Worm (Caenorhabditis elegans) whole organism, young adult: ENCODE measurements around the gene zfp-1.

Experiments used
- B0261.1 ChIP-seq: sonication (generic microtip); optimal IDR thresholded peaks from 2 replicates; lab custom pipeline; 2016; ENCODE audit warnings: mild to moderate bottlenecking, missing genetic modification characterization, moderate library complexity, missing compliant biosample characterization
- B0336.3 ChIP-seq: fragments of 200-800 bp; sonication (Bioruptor generic); IDR thresholded peaks from 2 replicates; pipeline ENCODE4 v1.3.6; 2022; ENCODE audit warnings: missing genetic modification characterization, missing compliant biosample characterization
- C06A6.2 ChIP-seq: fragments of 200-800 bp; sonication (Bioruptor generic); conservative IDR thresholded peaks from 2 replicates; pipeline ENCODE4 v1.3.6; 2022; ENCODE audit warnings: missing genetic modification characterization, missing compliant biosample characterization
- D2030.7 ChIP-seq: fragments of 200-800 bp; sonication (Bioruptor generic); IDR thresholded peaks from 2 replicates; pipeline ENCODE4 v1.3.6; 2022; ENCODE audit warnings: missing genetic modification reagents, missing genetic modification characterization, missing compliant biosample characterization
- F22D6.2 ChIP-seq: sonication (generic microtip); optimal IDR thresholded peaks from 2 replicates; lab custom pipeline; 2016; ENCODE audit warnings: mild to moderate bottlenecking, missing genetic modification characterization, missing compliant biosample characterization
- F23B12.7 ChIP-seq: sonication (generic microtip); optimal IDR thresholded peaks from 2 replicates; lab custom pipeline; 2017; ENCODE audit warnings: missing genetic modification characterization, mild to moderate bottlenecking, missing compliant biosample characterization, antibody characterized with exemption, moderate library complexity; ENCODE audit not compliant: insufficient read depth
- F33H1.4 ChIP-seq: fragments of 200-800 bp; sonication (Bioruptor generic); IDR thresholded peaks from 2 replicates; pipeline ENCODE4 v1.3.6; 2022; ENCODE audit warnings: missing genetic modification reagents, missing genetic modification characterization, missing compliant biosample characterization
- F37B4.10 ChIP-seq: fragments of 200-800 bp; sonication (Bioruptor generic); IDR thresholded peaks from 2 replicates; pipeline ENCODE4 v1.3.6; 2022; ENCODE audit warnings: missing genetic modification characterization, missing compliant biosample characterization
- F39B2.1 ChIP-seq: fragments of 200-800 bp; sonication (Bioruptor generic); IDR thresholded peaks from 2 replicates; pipeline ENCODE4 v1.3.6; 2022; ENCODE audit warnings: missing genetic modification reagents, missing genetic modification characterization, missing compliant biosample characterization
- F57C9.4 ChIP-seq: sonication (generic microtip); optimal IDR thresholded peaks from 2 replicates; lab custom pipeline; 2017; ENCODE audit warnings: mild to moderate bottlenecking, missing genetic modification characterization, missing compliant biosample characterization
- K12H6.12 ChIP-seq: fragments of 200-800 bp; sonication (Bioruptor generic); optimal IDR thresholded peaks from 2 replicates; lab custom pipeline; 2018; ENCODE audit warnings: mild to moderate bottlenecking, missing genetic modification characterization, missing compliant biosample characterization
- T07F8.4 ChIP-seq: sonication (generic microtip); optimal IDR thresholded peaks from 2 replicates; lab custom pipeline; 2016; ENCODE audit warnings: mild to moderate bottlenecking, missing genetic modification characterization, moderate library complexity, missing compliant biosample characterization
- T26A5.8 ChIP-seq: sonication (generic microtip); optimal IDR thresholded peaks from 2 replicates; lab custom pipeline; 2016; ENCODE audit warnings: missing genetic modification characterization, missing compliant biosample characterization
- Y53F4B.3 ChIP-seq: fragments of 200-800 bp; sonication (Bioruptor generic); IDR thresholded peaks from 2 replicates; pipeline ENCODE4 v1.3.6; 2022; ENCODE audit warnings: missing genetic modification reagents, missing genetic modification characterization, missing compliant biosample characterization
- Y53G8AR.9 ChIP-seq: fragments of 200-800 bp; sonication (Bioruptor generic); conservative IDR thresholded peaks from 2 replicates; pipeline ENCODE4 v1.3.6; 2022; ENCODE audit warnings: missing genetic modification reagents, missing genetic modification characterization, missing compliant biosample characterization
- Y67H2A.10 ChIP-seq: fragments of 200-800 bp; sonication (Bioruptor generic); conservative IDR thresholded peaks from 2 replicates; pipeline ENCODE4 v1.3.6; 2022; ENCODE audit warnings: missing genetic modification reagents, missing genetic modification characterization, missing compliant biosample characterization
- ZK185.1 ChIP-seq: sonication (generic microtip); optimal IDR thresholded peaks from 2 replicates; lab custom pipeline; 2016; ENCODE audit warnings: mild to moderate bottlenecking, missing genetic modification characterization, missing compliant biosample characterization; ENCODE audit not compliant: poor library complexity, severe bottlenecking
- akir-1 ChIP-seq: fragments of 200-800 bp; sonication (Bioruptor generic); optimal IDR thresholded peaks from 2 replicates; lab custom pipeline; 2018; ENCODE audit warnings: mild to moderate bottlenecking, missing genetic modification characterization, moderate library complexity, missing compliant biosample characterization
- ama-1 ChIP-seq, 3 experiments: fragments of 150-350 bp in 1 of 3; sonication (generic microtip) in 2 of 3; optimal IDR thresholded peaks; 2 replicates each; lab custom pipeline; 2014 to 2018; ENCODE audit warnings: missing biosample characterization in 2 of 3, missing genetic modification characterization in 2 of 3, missing genetic modification reagents in 2 of 3
- aptf-3 ChIP-seq: fragments of 200-800 bp; sonication (Bioruptor generic); IDR thresholded peaks from 2 replicates; pipeline ENCODE4 v1.3.6; 2022; ENCODE audit warnings: missing genetic modification characterization, missing compliant biosample characterization
- bed-1 ChIP-seq: fragments of 200-800 bp; sonication (Bioruptor generic); IDR thresholded peaks from 2 replicates; pipeline ENCODE4 v1.3.6; 2022; ENCODE audit warnings: missing genetic modification reagents, missing genetic modification characterization, missing compliant biosample characterization
- ceh-79 ChIP-seq: sonication (generic microtip); optimal IDR thresholded peaks from 2 replicates; lab custom pipeline; 2017; ENCODE audit warnings: mild to moderate bottlenecking, missing genetic modification characterization, missing compliant biosample characterization
- ceh-91 ChIP-seq: fragments of 200-800 bp; sonication (Bioruptor generic); IDR thresholded peaks from 2 replicates; pipeline ENCODE4 v1.3.6; 2022; ENCODE audit warnings: missing genetic modification reagents, missing genetic modification characterization, missing compliant biosample characterization
- efl-1 ChIP-seq: fragments of 150-350 bp; optimal IDR thresholded peaks from 2 replicates; lab custom pipeline; 2014; ENCODE audit warnings: missing biosample characterization, missing genetic modification reagents, missing genetic modification characterization
- ekl-4 ChIP-seq: fragments of 200-800 bp; sonication (Bioruptor generic); IDR thresholded peaks from 2 replicates; pipeline ENCODE4 v1.3.6; 2022; ENCODE audit warnings: missing genetic modification reagents, missing genetic modification characterization, missing compliant biosample characterization
- fkh-3 ChIP-seq: sonication (generic microtip); optimal IDR thresholded peaks from 2 replicates; lab custom pipeline; 2016; ENCODE audit warnings: mild to moderate bottlenecking, missing genetic modification characterization, missing compliant biosample characterization
- gei-17 ChIP-seq: fragments of 200-800 bp; sonication (Bioruptor generic); optimal IDR thresholded peaks from 2 replicates; lab custom pipeline; 2018; ENCODE audit warnings: mild to moderate bottlenecking, missing genetic modification characterization, missing compliant biosample characterization
- hsf-1 ChIP-seq: fragments of 200-800 bp; sonication (Bioruptor generic); IDR thresholded peaks from 2 replicates; pipeline ENCODE4 v1.3.6; 2022; ENCODE audit warnings: missing genetic modification reagents, missing genetic modification characterization, missing compliant biosample characterization
- let-526 ChIP-seq: fragments of 200-800 bp; sonication (Bioruptor generic); IDR thresholded peaks from 2 replicates; pipeline ENCODE4 v1.3.6; 2022; ENCODE audit warnings: missing genetic modification reagents, missing genetic modification characterization, missing compliant biosample characterization
- let-607 ChIP-seq, 2 experiments: fragments of 200-800 bp in 1 of 2; sonication (Bioruptor generic) in 1 of 2; sonication (generic microtip) in 1 of 2; optimal IDR thresholded peaks; 2 replicates each; lab custom pipeline; 2016 to 2018; ENCODE audit warnings: mild to moderate bottlenecking in 2 of 2, missing compliant biosample characterization in 2 of 2, missing genetic modification characterization in 2 of 2, moderate library complexity in 2 of 2, missing genotype in 1 of 2
- lin-26 ChIP-seq: fragments of 200-800 bp; sonication (Bioruptor generic); IDR thresholded peaks from 2 replicates; pipeline ENCODE4 v1.3.6; 2022; ENCODE audit warnings: missing genetic modification reagents, missing genetic modification characterization, missing compliant biosample characterization
- lin-54 ChIP-seq: fragments of 200-800 bp; sonication (Bioruptor generic); optimal IDR thresholded peaks from 2 replicates; lab custom pipeline; 2018; ENCODE audit warnings: mild to moderate bottlenecking, missing genetic modification characterization, missing compliant biosample characterization
- lsl-1 ChIP-seq: fragments of 200-800 bp; sonication (Bioruptor generic); optimal IDR thresholded peaks from 2 replicates; lab custom pipeline; 2018; ENCODE audit warnings: mild to moderate bottlenecking, missing genetic modification characterization, moderate library complexity, missing compliant biosample characterization
- mel-28 ChIP-seq: sonication (generic microtip); optimal IDR thresholded peaks from 2 replicates; lab custom pipeline; 2016; ENCODE audit warnings: borderline replicate concordance, mild to moderate bottlenecking, missing genetic modification characterization, missing compliant biosample characterization
- mxl-1 ChIP-seq: sonication (generic microtip); optimal IDR thresholded peaks from 2 replicates; lab custom pipeline; 2016; ENCODE audit warnings: missing genetic modification characterization, missing compliant biosample characterization
- nhr-80 ChIP-seq: sonication (generic microtip); optimal IDR thresholded peaks from 2 replicates; lab custom pipeline; 2016; ENCODE audit warnings: missing genetic modification characterization, missing compliant biosample characterization
- pha-4 ChIP-seq: fragments of 150-350 bp; sonication (generic microtip); optimal IDR thresholded peaks from 2 replicates; lab custom pipeline; 2014; ENCODE audit warnings: missing biosample characterization, missing genetic modification reagents, missing genetic modification characterization
- rcor-1 ChIP-seq: fragments of 200-800 bp; sonication (Bioruptor generic); IDR thresholded peaks from 2 replicates; pipeline ENCODE4 v1.3.6; 2022; ENCODE audit warnings: missing genetic modification reagents, missing genetic modification characterization, missing compliant biosample characterization
- sea-2 ChIP-seq: fragments of 200-800 bp; sonication (Bioruptor generic); IDR thresholded peaks from 2 replicates; pipeline ENCODE4 v1.3.6; 2022; ENCODE audit warnings: missing genetic modification characterization, missing compliant biosample characterization
- snpc-1.3 ChIP-seq: sonication (generic microtip); optimal IDR thresholded peaks from 2 replicates; lab custom pipeline; 2017; ENCODE audit warnings: missing genetic modification characterization, mild to moderate bottlenecking, missing compliant biosample characterization, antibody characterized with exemption, moderate library complexity, missing genotype, missing genetic modification reagents; ENCODE audit not compliant: insufficient read depth
- snpc-4 ChIP-seq, 5 experiments: fragments of 150-350 bp in 1 of 5; sonication (generic microtip) in 4 of 5; optimal IDR thresholded peaks; 2 replicates each; lab custom pipeline; 2014 to 2018; ENCODE audit warnings: missing genetic modification characterization in 5 of 5, missing biosample characterization in 3 of 5, antibody characterized with exemption in 2 of 5, mild to moderate bottlenecking in 2 of 5, missing compliant biosample characterization in 2 of 5, missing genotype in 2 of 5, moderate library complexity in 2 of 5, missing genetic modification reagents in 1 of 5
- tbp1 ChIP-seq: fragments of 200-800 bp; sonication (Bioruptor generic); optimal IDR thresholded peaks from 2 replicates; lab custom pipeline; 2018; ENCODE audit warnings: mild to moderate bottlenecking, missing genetic modification characterization, missing compliant biosample characterization
- tbx-9 ChIP-seq: sonication (generic microtip); optimal IDR thresholded peaks from 2 replicates; lab custom pipeline; 2016; ENCODE audit warnings: borderline replicate concordance, missing genetic modification characterization, inconsistent platforms, missing compliant biosample characterization
- tlf-1 ChIP-seq: fragments of 200-800 bp; sonication (Bioruptor generic); optimal IDR thresholded peaks from 2 replicates; lab custom pipeline; 2018; ENCODE audit warnings: mild to moderate bottlenecking, missing genetic modification characterization, missing compliant biosample characterization
- unc-62 ChIP-seq: fragments of 150-350 bp; optimal IDR thresholded peaks from 2 replicates; lab custom pipeline; 2014; ENCODE audit warnings: missing biosample characterization, missing genetic modification reagents, missing genetic modification characterization
- ztf-22 ChIP-seq: fragments of 200-800 bp; sonication (Bioruptor generic); optimal IDR thresholded peaks from 2 replicates; lab custom pipeline; 2018; ENCODE audit warnings: mild to moderate bottlenecking, missing genetic modification characterization, moderate library complexity, missing compliant biosample characterization
- ztf-28 ChIP-seq: fragments of 200-800 bp; sonication (Bioruptor generic); IDR thresholded peaks from 2 replicates; pipeline ENCODE4 v1.3.6; 2022; ENCODE audit warnings: missing genetic modification reagents, missing genetic modification characterization, missing compliant biosample characterization
- ztf-6 ChIP-seq: fragments of 200-800 bp; sonication (Bioruptor generic); IDR thresholded peaks from 2 replicates; pipeline ENCODE4 v1.3.6; 2022; ENCODE audit warnings: missing genetic modification reagents, missing genetic modification characterization, missing compliant biosample characterization

The zfp-1 gene

ce11 chrIII:8749487-8749886 lies 41.8 kb upstream of the zfp-1 start, which contains the start of gene sma-2 (continued):
- TF ChIP-seq C06A6.2 (GFP tag; lab: Robert Waterston, UW) (no peak), akir-1 (no peak), efl-1 (GFP tag; lab: Kevin White, UChicago) (no peak), T07F8.4 (tag; lab: Kevin White, UChicago) (no peak), F33H1.4 (no peak), B0261.1 (no peak), gei-17 (GFP tag; lab: Kevin White, UChicago) (no peak), B0336.3 (GFP tag; lab: Robert Waterston, UW) (peak; percentile 44; the same call in 1 of the 2 replicates), pha-4 (peak; percentile 29), F57C9.4 (tag; lab: Kevin White, UChicago) (no peak), hsf-1 (GFP tag; lab: Robert Waterston, UW) (no peak), snpc-4 (GFP tag; optimal IDR thresholded peaks at IDR 0.05; lab: Kevin White, UChicago) (no peak), snpc-4 (tag; optimal IDR thresholded peaks at IDR 0.05; lab: Kevin White, UChicago) (peak in 1 of 4 experiments; percentile 30), lin-26 (no peak), unc-62 (no peak), ztf-22 (GFP tag; lab: Kevin White, UChicago) (peak; percentile 27), ZK185.1 (tag; lab: Kevin White, UChicago) (peak; percentile 33), mxl-1 (tag; lab: Kevin White, UChicago) (no peak), bed-1 (GFP tag; lab: Robert Waterston, UW) (no peak), ceh-91 (no peak), Y67H2A.10 (GFP tag; lab: Robert Waterston, UW) (no peak), Y53F4B.3 (GFP tag; lab: Robert Waterston, UW) (no peak), aptf-3 (GFP tag; lab: Robert Waterston, UW) (no peak), tlf-1 (no peak), ztf-28 (GFP tag; lab: Robert Waterston, UW) (no peak), F37B4.10 (GFP tag; lab: Robert Waterston, UW) (no peak), nhr-80 (peak; percentile 93), snpc-1.3 (no peak), D2030.7 (GFP tag; lab: Robert Waterston, UW) (no peak), F22D6.2 (no peak), K12H6.12 (tag; lab: Kevin White, UChicago) (no peak), F23B12.7 (tag; lab: Kevin White, UChicago) (peak; percentile 47), rcor-1 (no peak), Y53G8AR.9 (no peak), F39B2.1 (GFP tag; lab: Robert Waterston, UW) (no peak), ceh-79 (tag; lab: Kevin White, UChicago) (no peak), T26A5.8 (tag; lab: Kevin White, UChicago) (no peak), fkh-3 (no peak), let-607 (tag; optimal IDR thresholded peaks at IDR 0.05; lab: Kevin White, UChicago) (peak; percentile 24 to 30), mel-28 (tag; lab: Kevin White, UChicago) (no peak), tbp1 (peak; percentile 36), lsl-1 (GFP tag; lab: Kevin White, UChicago) (no peak), ama-1 (optimal IDR thresholded peaks at IDR 0.05; lab: Kevin White, UChicago) (no peak), ama-1 (GFP tag; optimal IDR thresholded peaks at IDR 0.05; lab: Kevin White, UChicago) (no peak), sea-2 (GFP tag; lab: Robert Waterston, UW) (no peak), ekl-4 (GFP tag; lab: Robert Waterston, UW) (no peak), let-526 (GFP tag; lab: Robert Waterston, UW) (0 out of 2 replicates have a peak, but pooled peaks have one; percentile 50), ztf-6 (no peak), tbx-9 (tag; lab: Kevin White, UChicago) (no peak), lin-54 (GFP tag; lab: Kevin White, UChicago) (no peak)
